Fruit fly (Drosophila melanogaster): Measurements from ENCODE around the gene sphinx2.

Gene sphinx2

DNA sequence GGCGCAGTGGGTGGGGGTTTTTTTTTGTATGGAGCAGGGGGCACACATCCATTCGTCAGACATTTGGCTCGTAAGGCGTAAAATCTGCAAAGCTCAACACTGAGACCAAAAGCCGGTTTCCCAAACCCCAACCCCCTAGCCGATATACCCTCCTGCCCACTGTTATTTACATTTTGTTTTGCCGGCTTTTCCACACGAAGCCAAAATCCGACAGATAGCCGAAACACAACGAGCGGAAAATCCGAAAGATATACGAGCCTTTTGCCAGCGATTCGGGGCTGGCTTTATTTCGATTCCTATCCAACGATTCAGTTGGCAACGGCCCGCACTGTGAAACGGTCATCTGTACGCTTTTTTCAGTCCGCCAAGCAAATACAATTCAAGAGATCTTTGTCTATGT is 17.0 kb downstream of the sphinx2 start, which contains the start of gene CG42458 (continued):
- no peak for TF ChIP-seq esg (GFP tag; conservative IDR thresholded peaks at IDR 0.05)
- TF ChIP-seq hkb (optimal IDR thresholded peaks at IDR 0.05) = no peak
- TF ChIP-seq hkb (GFP tag; IDR thresholded peaks at IDR 0.05) = no peak
- TF ChIP-seq vfl (GFP tag; optimal IDR thresholded peaks at IDR 0.05) = no peak
- no peak for TF ChIP-seq salm (tag; optimal IDR thresholded peaks at IDR 0.05)
- no peak for TF ChIP-seq toy (GFP tag; IDR thresholded peaks at IDR 0.05)
- TF ChIP-seq seq (GFP tag; IDR thresholded peaks at IDR 0.05) = peak; percentile 7; the same call in 1 of the 2 replicates
- no peak for TF ChIP-seq zen (tag; optimal IDR thresholded peaks at IDR 0.05)
- no peak for TF ChIP-seq CG1792 (GFP tag; optimal IDR thresholded peaks at IDR 0.05)
- TF ChIP-seq NFAT (GFP tag; IDR thresholded peaks at IDR 0.05) = no peak
- TF ChIP-seq Hr39 (optimal IDR thresholded peaks at IDR 0.05) = no peak
- no peak for TF ChIP-seq sim (GFP tag; IDR thresholded peaks at IDR 0.05)
- TF ChIP-seq prd (optimal IDR thresholded peaks at IDR 0.05) = no peak
- TF ChIP-seq prd (GFP tag; IDR thresholded peaks at IDR 0.05) = 0 out of 3 replicates have a peak, but pooled peaks have one; percentile 20
- TF ChIP-seq dati (GFP tag; IDR thresholded peaks at IDR 0.05) = no peak
- no peak for TF ChIP-seq CG6654 (GFP tag; optimal IDR thresholded peaks at IDR 0.05)
- no peak for TF ChIP-seq Lpt (GFP tag; optimal IDR thresholded peaks at IDR 0.05)
- TF ChIP-seq Atf6 (GFP tag; IDR thresholded peaks at IDR 0.05) = no peak
- TF ChIP-seq CG11560 (tag; IDR thresholded peaks at IDR 0.05) = no peak
- peak; percentile 39 for TF ChIP-seq B-H2 (GFP tag; optimal IDR thresholded peaks at IDR 0.05)
- TF ChIP-seq Bdp1 (GFP tag; optimal IDR thresholded peaks at IDR 0.05) = no peak
- no peak for TF ChIP-seq CG30431 (GFP tag; optimal IDR thresholded peaks at IDR 0.05)
- TF ChIP-seq tx (GFP tag; optimal IDR thresholded peaks at IDR 0.05) = no peak
- no peak for TF ChIP-seq ems (GFP tag; optimal IDR thresholded peaks at IDR 0.05)
- no peak for TF ChIP-seq CG4404 (GFP tag; IDR thresholded peaks at IDR 0.05)
- no peak for TF ChIP-seq dan (GFP tag; IDR thresholded peaks at IDR 0.05)
- TF ChIP-seq pfk (GFP tag; optimal IDR thresholded peaks at IDR 0.05) = no peak
- TF ChIP-seq p53 (GFP tag; optimal IDR thresholded peaks at IDR 0.05) = no peak
- TF ChIP-seq CG8924 (tag; optimal IDR thresholded peaks at IDR 0.05) = no peak
- no peak for TF ChIP-seq fd64A (GFP tag; optimal IDR thresholded peaks at IDR 0.05)
- TF ChIP-seq yki (optimal IDR thresholded peaks at IDR 0.05) = no peak
- no peak for TF ChIP-seq CG12744 (GFP tag; optimal IDR thresholded peaks at IDR 0.05)
- no peak for TF ChIP-seq run (tag; optimal IDR thresholded peaks at IDR 0.05)
- TF ChIP-seq CG10267 (tag; optimal IDR thresholded peaks at IDR 0.05) = no peak
- no peak for TF ChIP-seq MTF-1 (GFP tag; optimal IDR thresholded peaks at IDR 0.05; ENCODE audit: borderline replicate concordance)
- TF ChIP-seq CG12219 (GFP tag; optimal IDR thresholded peaks at IDR 0.05) = no peak
- no peak for TF ChIP-seq CG12659 (GFP tag; optimal IDR thresholded peaks at IDR 0.05)
- TF ChIP-seq CG5953 (GFP tag; IDR thresholded peaks at IDR 0.05) = no peak
- TF ChIP-seq Xrp1 (GFP tag; IDR thresholded peaks at IDR 0.05) = no peak
- no peak for TF ChIP-seq ro (GFP tag; IDR thresholded peaks at IDR 0.05)

DNA sequence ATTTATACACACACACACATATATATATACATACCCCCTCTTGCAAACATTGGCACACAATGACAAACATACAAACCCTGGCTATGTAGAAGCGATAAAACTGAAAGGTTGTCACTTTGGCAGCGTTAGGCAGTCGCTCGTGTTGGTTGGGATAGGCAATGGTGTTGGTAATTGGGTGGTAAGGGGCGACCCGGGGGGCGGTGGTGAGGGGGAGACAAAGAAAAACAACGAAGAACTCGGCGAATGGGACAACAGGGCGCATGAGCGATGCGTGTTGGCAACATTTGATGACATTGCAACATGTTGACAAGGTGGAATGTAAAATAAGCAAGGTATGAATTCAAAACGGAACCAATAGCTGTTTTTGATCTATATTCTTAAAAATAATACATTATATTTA is 18.0 kb downstream of the sphinx2 start:
- TF ChIP-seq CG10209 (GFP tag; optimal IDR thresholded peaks at IDR 0.05) (no peak), Camta (GFP tag; optimal IDR thresholded peaks at IDR 0.05) (no peak), sqz (GFP tag; optimal IDR thresholded peaks at IDR 0.05) (no peak), CG5953 (GFP tag; IDR thresholded peaks at IDR 0.05) (no peak), CG11504 (tag; optimal IDR thresholded peaks at IDR 0.05) (peak; percentile 99), mam (GFP tag; optimal IDR thresholded peaks at IDR 0.05) (no peak), gro (GFP tag; optimal IDR thresholded peaks at IDR 0.05) (no peak), CG43689 (GFP tag; IDR thresholded peaks at IDR 0.05) (no peak), C15 (GFP tag; IDR thresholded peaks at IDR 0.05) (no peak), Dll (GFP tag; IDR thresholded peaks at IDR 0.05; ENCODE audit: partially characterized antibody) (no peak), Ets65A (GFP tag) (no peak), gfzf (GFP tag; optimal IDR thresholded peaks at IDR 0.05) (no peak), crol (GFP tag; IDR thresholded peaks at IDR 0.05) (peak; percentile 95), BtbVII (GFP tag; optimal IDR thresholded peaks at IDR 0.05) (no peak), Optix (GFP tag; IDR thresholded peaks at IDR 0.05) (no peak), nom (GFP tag; optimal IDR thresholded peaks at IDR 0.05) (no peak), mirr (GFP tag; optimal IDR thresholded peaks at IDR 0.05) (peak; percentile 42), CG1024 (GFP tag; IDR thresholded peaks at IDR 0.05) (no peak), CG4404 (GFP tag; IDR thresholded peaks at IDR 0.05) (no peak)
